Fruit fly (Drosophila melanogaster): ENCODE measurements around the gene MKP-4.

dm6 chrX:19592309-19592708, 30.6 kb upstream of the MKP-4 start, which contains the start of gene CG14205:
- TF ChIP-seq CG10267 (tag; optimal IDR thresholded peaks at IDR 0.05) (no peak), zf30C (GFP tag; optimal IDR thresholded peaks at IDR 0.05) (no peak), ash1 (GFP tag; optimal IDR thresholded peaks at IDR 0.05) (no peak)

Data from whole organism, embryonic.